Worm (Caenorhabditis elegans) whole organism, L4/young adult: ENCODE results near the gene nas-11.

Source experiments
- W03F9.2 ChIP-seq: fragments of 150-350 bp; optimal IDR thresholded peaks from 2 replicates; lab custom pipeline; 2014; ENCODE audit warnings: missing biosample characterization, missing genetic modification characterization
- dao-5 ChIP-seq: sonication (generic microtip); optimal IDR thresholded peaks from 2 replicates; lab custom pipeline; 2016; ENCODE audit warnings: missing genotype, missing genetic modification characterization, moderate library complexity, missing compliant biosample characterization
- him-1 ChIP-seq: sonication (generic microtip); optimal IDR thresholded peaks from 2 replicates; lab custom pipeline; 2016; ENCODE audit warnings: missing genotype, missing genetic modification reagents, missing genetic modification characterization, missing compliant biosample characterization

- TF ChIP-seq W03F9.2 (tag; lab: Kevin White, UChicago) (no peak), him-1 (tag; lab: Kevin White, UChicago) (no peak), dao-5 (tag; lab: Kevin White, UChicago) (no peak)
Observed at ce11 chrX:6671717-6672116, 41.7 kb upstream of the nas-11 start.
